Worm (Caenorhabditis elegans): ENCODE measurements around the gene K02G10.5.

DNA sequence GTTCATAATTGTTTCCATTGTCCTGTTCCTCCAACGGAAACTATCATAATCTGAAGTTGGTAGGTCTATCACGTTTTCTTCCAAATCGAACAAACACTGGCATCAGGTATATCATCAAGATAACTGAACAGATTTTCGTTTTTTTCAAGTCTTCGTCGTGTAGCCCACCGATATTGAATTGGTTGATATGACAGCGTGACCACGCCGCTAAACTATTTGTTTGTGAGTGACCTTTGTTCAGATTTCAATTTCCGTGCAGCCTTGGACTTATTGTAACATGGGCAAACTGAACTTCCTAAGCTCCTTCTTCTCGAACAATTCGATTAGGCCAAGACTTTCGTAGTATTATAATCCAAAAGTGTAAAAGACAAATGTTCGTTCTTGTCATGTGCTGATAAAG lies 5.4 kb downstream of the K02G10.5 start:
- TF ChIP-seq lin-13 (GFP tag; optimal IDR thresholded peaks at IDR 0.05) (no peak), snpc-4 (tag; optimal IDR thresholded peaks at IDR 0.05) (no peak), sptf-1 (tag; optimal IDR thresholded peaks at IDR 0.05) (no peak), lir-3 (tag; optimal IDR thresholded peaks at IDR 0.05; ENCODE audit: poor library complexity) (no peak), unc-98 (GFP tag; IDR thresholded peaks at IDR 0.05) (no peak), egl-27 (tag; optimal IDR thresholded peaks at IDR 0.05) (no peak), lin-15B (tag; optimal IDR thresholded peaks at IDR 0.05) (no peak)

Data from whole organism, L1 larva.